Worm (Caenorhabditis elegans): ENCODE results near the gene F14F8.9.

The F14F8.9 gene

ce11 chrV:16628991-16629390 is 39.4 kb downstream of the F14F8.9 start, which contains the start of gene W06G6.2:
Gene W06G6.2 (plus strand): TSS chrV:16629291.
- TF ChIP-seq dmd-6 (GFP tag; IDR thresholded peaks at IDR 0.05) (no peak), cey-2 (tag; optimal IDR thresholded peaks at IDR 0.05; ENCODE audit: borderline replicate concordance, insufficient read depth) (no peak), Y5F2A.4 (GFP tag; optimal IDR thresholded peaks at IDR 0.05) (no peak), lin-13 (GFP tag; optimal IDR thresholded peaks at IDR 0.05) (no peak), nhr-10 (tag; optimal IDR thresholded peaks at IDR 0.05) (no peak), nhr-6 (tag; optimal IDR thresholded peaks at IDR 0.05) (no peak), fos-1 (tag; optimal IDR thresholded peaks at IDR 0.05) (no peak), aly-2 (tag; optimal IDR thresholded peaks at IDR 0.05) (no peak), pqm-1 (tag; optimal IDR thresholded peaks at IDR 0.05) (no peak), lin-29 (GFP tag; IDR thresholded peaks at IDR 0.05) (no peak)

DNA sequence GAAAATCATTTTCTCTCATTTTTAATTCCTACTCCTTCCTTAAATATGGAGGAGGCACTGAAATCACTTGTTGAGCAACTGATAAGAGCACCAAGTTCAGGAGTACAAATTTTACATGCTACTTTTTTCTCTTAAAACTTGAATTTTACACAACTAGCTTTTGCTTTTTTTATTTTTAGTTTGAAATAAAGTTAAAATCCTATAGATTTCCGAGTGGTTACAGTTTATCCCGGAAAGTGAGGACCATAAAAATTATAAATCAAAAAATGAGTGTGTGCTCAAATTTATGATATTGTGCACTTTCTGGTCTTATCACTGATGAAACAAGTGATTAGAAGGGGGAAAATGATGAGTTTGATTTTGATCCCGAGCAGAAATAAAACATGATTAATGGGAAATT is 40.4 kb downstream of the F14F8.9 start, which contains the start of gene oac-53:
Gene oac-53, minus strand, starts transcription at position 9 of the 400 bp plus-strand sequence.
- TF ChIP-seq nhr-28 (tag; optimal IDR thresholded peaks at IDR 0.05) (peak; percentile 7), dpl-1 (GFP tag; optimal IDR thresholded peaks at IDR 0.05) (no peak), pqm-1 (tag; optimal IDR thresholded peaks at IDR 0.05) (peak; percentile 62), cey-2 (tag; optimal IDR thresholded peaks at IDR 0.05; ENCODE audit: borderline replicate concordance, insufficient read depth) (no peak), hlh-11 (tag; optimal IDR thresholded peaks at IDR 0.05) (peak; percentile 4), nhr-111 (GFP tag; optimal IDR thresholded peaks at IDR 0.05) (no peak), duxl-1 (tag; optimal IDR thresholded peaks at IDR 0.05; ENCODE audit: poor library complexity) (no peak), nhr-41 (GFP tag; IDR thresholded peaks at IDR 0.05) (no peak), ceh-62 (tag; optimal IDR thresholded peaks at IDR 0.05) (no peak), Y48G9A.11 (GFP tag; IDR thresholded peaks at IDR 0.05) (no peak), php-3 (GFP tag; IDR thresholded peaks at IDR 0.05) (peak; percentile 59; the same call in 1 of the 2 replicates), tra-1 (GFP tag; IDR thresholded peaks at IDR 0.05) (no peak)

DNA sequence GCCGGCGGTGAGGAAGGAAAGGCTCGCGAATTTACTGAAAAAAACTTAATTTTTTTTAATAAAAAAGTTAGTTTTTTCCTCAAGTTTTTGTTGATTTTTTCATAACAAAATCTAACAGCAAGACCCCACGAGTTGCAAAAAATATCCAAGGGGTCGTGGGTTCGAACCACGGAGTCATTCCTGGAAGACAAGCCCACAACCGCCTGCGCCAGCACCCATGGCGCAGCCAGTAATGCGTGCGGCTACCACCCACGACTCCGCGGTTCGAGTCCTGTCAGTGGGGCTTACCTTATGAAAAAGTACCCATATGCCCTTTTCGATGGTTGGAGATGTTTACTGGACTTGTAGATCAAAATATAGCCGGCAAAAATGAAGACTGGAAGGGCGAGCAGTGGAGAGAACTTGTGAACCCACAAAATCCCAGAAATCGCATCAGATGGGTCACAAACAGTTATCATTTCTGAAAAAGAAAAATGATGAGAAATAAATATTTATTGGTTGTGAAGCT is 45.6 kb downstream of the F14F8.9 start, which contains the start of gene Y70C5A.2:
Gene Y70C5A.2, minus strand, starts transcription at position 458 of the 508 bp plus-strand sequence.
- no peak for TF ChIP-seq pqm-1 (tag; optimal IDR thresholded peaks at IDR 0.05)
- TF ChIP-seq unc-62 (GFP tag; optimal IDR thresholded peaks at IDR 0.05 in 1 of 2): peak in 1 of 2 experiments; percentile 20
- no peak for TF ChIP-seq unc-62 (tag; optimal IDR thresholded peaks at IDR 0.05)
- TF ChIP-seq snpc-1.2 (GFP tag; IDR thresholded peaks at IDR 0.05): 0 out of 2 replicates have a peak, but pooled peaks have one; percentile 9
- TF ChIP-seq T20F7.1 (GFP tag; optimal IDR thresholded peaks at IDR 0.05): no peak
- no peak for TF ChIP-seq ceh-62 (tag; optimal IDR thresholded peaks at IDR 0.05)

- TF ChIP-seq mdt-29 (GFP tag; IDR thresholded peaks at IDR 0.05) (0 out of 2 replicates have a peak, but pooled peaks have one; percentile 26), arid-1 (GFP tag; conservative IDR thresholded peaks at IDR 0.05) (peak; percentile 49; the same call in 1 of the 2 replicates), nhr-111 (GFP tag; optimal IDR thresholded peaks at IDR 0.05) (peak; percentile 1), dmd-6 (GFP tag; IDR thresholded peaks at IDR 0.05) (peak; percentile 38), vab-7 (GFP tag; IDR thresholded peaks at IDR 0.05) (peak; percentile 54; the same call in 1 of the 2 replicates), Y48G9A.11 (GFP tag; IDR thresholded peaks at IDR 0.05) (no peak), T26A8.4 (GFP tag; IDR thresholded peaks at IDR 0.05) (peak; percentile 27; the same call in 1 of the 2 replicates), tag-97 (GFP tag; IDR thresholded peaks at IDR 0.05) (no peak), spr-3 (GFP tag; optimal IDR thresholded peaks at IDR 0.05) (peak; percentile 33), lim-7 (GFP tag; IDR thresholded peaks at IDR 0.05) (peak; percentile 77), Y105C5A.15 (GFP tag; IDR thresholded peaks at IDR 0.05) (no peak), lir-3 (tag; optimal IDR thresholded peaks at IDR 0.05) (no peak), D1046.2 (GFP tag; IDR thresholded peaks at IDR 0.05) (0 out of 2 replicates have a peak, but pooled peaks have one; percentile 53)
Measured at ce11 chrV:16621894-16622293, 46.5 kb downstream of the F14F8.9 start.

Data from whole organism, L4 larva.